Fruit fly (Drosophila melanogaster) whole organism, embryonic: ENCODE measurements around the gene Nadsyn.

Experiments used
- Antp ChIP-seq: fragments of 200-800 bp; sonication (Bioruptor generic); optimal IDR thresholded peaks from 3 replicates; lab custom pipeline; 2016; ENCODE audit warnings: missing biosample characterization, missing genetic modification characterization
- Asciz ChIP-seq: fragments of 200-800 bp; sonication (Bioruptor generic); optimal IDR thresholded peaks from 2 replicates; lab custom pipeline; 2017; ENCODE audit warnings: missing biosample characterization, mild to moderate bottlenecking, missing genetic modification characterization, missing genetic modification reagents
- Blimp-1 ChIP-seq: fragments of 200-800 bp; sonication (Bioruptor generic); optimal IDR thresholded peaks from 3 replicates; lab custom pipeline; 2018; ENCODE audit warnings: missing biosample characterization, missing genetic modification characterization, mild to moderate bottlenecking, moderate library complexity, missing genetic modification reagents
- CG10274 ChIP-seq: fragments of 200-800 bp; sonication (Bioruptor generic); optimal IDR thresholded peaks from 3 replicates; lab custom pipeline; 2017; ENCODE audit warnings: missing biosample characterization, mild to moderate bottlenecking, missing genetic modification characterization
- CG10321 ChIP-seq: fragments of 200-800 bp; sonication (Bioruptor generic); IDR thresholded peaks from 2 replicates; pipeline ENCODE4 v1.3.6; 2022; ENCODE audit warnings: missing biosample characterization, missing genetic modification characterization
- CG11398 ChIP-seq: fragments of 200-800 bp; sonication (Bioruptor generic); optimal IDR thresholded peaks from 2 replicates; lab custom pipeline; 2016; ENCODE audit warnings: missing biosample characterization, missing genetic modification characterization
- CG13894 ChIP-seq: fragments of 200-800 bp; sonication (Bioruptor generic); optimal IDR thresholded peaks from 3 replicates; lab custom pipeline; 2018; ENCODE audit warnings: missing biosample characterization, mild to moderate bottlenecking, missing genetic modification characterization, moderate library complexity
- CG14710 ChIP-seq: fragments of 200-800 bp; sonication (Bioruptor generic); optimal IDR thresholded peaks from 3 replicates; lab custom pipeline; 2019; ENCODE audit warnings: missing biosample characterization, mild to moderate bottlenecking, missing genetic modification characterization, moderate library complexity
- CG17359 ChIP-seq: fragments of 200-800 bp; sonication (Bioruptor generic); optimal IDR thresholded peaks from 3 replicates; lab custom pipeline; 2018; ENCODE audit warnings: missing biosample characterization, mild to moderate bottlenecking, missing genetic modification characterization, moderate library complexity
- CG17912 ChIP-seq: fragments of 200-800 bp; sonication (Bioruptor generic); optimal IDR thresholded peaks from 2 replicates; lab custom pipeline; 2018; ENCODE audit warnings: missing biosample characterization, mild to moderate bottlenecking, missing genetic modification characterization
- CG2129 ChIP-seq: fragments of 200-800 bp; sonication (Bioruptor generic); IDR thresholded peaks from 2 replicates; pipeline ENCODE4 v1.3.6; 2022; ENCODE audit warnings: missing biosample characterization, missing genetic modification characterization; ENCODE audit not compliant: partially characterized antibody
- CG2199 ChIP-seq: fragments of 200-800 bp; sonication (Bioruptor generic); IDR thresholded peaks from 3 replicates; pipeline ENCODE4 v1.3.6; 2022; ENCODE audit warnings: missing biosample characterization, missing genetic modification characterization
- CG2712 ChIP-seq: fragments of 200-800 bp; optimal IDR thresholded peaks from 3 replicates; lab custom pipeline; 2019; ENCODE audit warnings: missing biosample characterization, mild to moderate bottlenecking, missing genetic modification characterization, moderate library complexity
- CG31388 ChIP-seq: fragments of 200-800 bp; sonication (Bioruptor generic); optimal IDR thresholded peaks from 2 replicates; lab custom pipeline; 2016; ENCODE audit warnings: missing biosample characterization, missing genetic modification characterization
- CG3726 ChIP-seq: fragments of 200-800 bp; sonication (Bioruptor generic); IDR thresholded peaks from 3 replicates; pipeline ENCODE4, ENCODE4 v1.3.6; 2022; ENCODE audit warnings: missing biosample characterization, missing genetic modification characterization
- CG4404 ChIP-seq: fragments of 200-800 bp; sonication (Bioruptor generic); IDR thresholded peaks from 2 replicates; pipeline ENCODE4 v1.3.6; 2022; ENCODE audit warnings: missing biosample characterization, missing genetic modification characterization
- CG4730 ChIP-seq: fragments of 200-800 bp; sonication (Bioruptor generic); IDR thresholded peaks from 2 replicates; pipeline ENCODE4 v1.3.6; 2022; ENCODE audit warnings: missing biosample characterization, missing genetic modification characterization
- CG6813 ChIP-seq: fragments of 200-800 bp; sonication (Bioruptor generic); optimal IDR thresholded peaks from 2 replicates; lab custom pipeline; 2017; ENCODE audit warnings: missing biosample characterization, missing genetic modification characterization, mild to moderate bottlenecking, moderate library complexity, missing genetic modification reagents
- CG8765 ChIP-seq: fragments of 200-800 bp; sonication (Bioruptor generic); IDR thresholded peaks from 2 replicates; pipeline ENCODE4 v1.3.6; 2022; ENCODE audit warnings: missing biosample characterization, missing genetic modification characterization
- CG9609 ChIP-seq: fragments of 200-800 bp; sonication (Bioruptor generic); optimal IDR thresholded peaks from 3 replicates; lab custom pipeline; 2016; ENCODE audit warnings: missing biosample characterization, missing genetic modification characterization
- CG9817 ChIP-seq: fragments of 200-800 bp; sonication (Bioruptor generic); optimal IDR thresholded peaks from 2 replicates; lab custom pipeline; 2018; ENCODE audit warnings: missing biosample characterization, mild to moderate bottlenecking, missing genetic modification characterization, moderate library complexity
- D19A ChIP-seq: fragments of 200-800 bp; optimal IDR thresholded peaks from 3 replicates; lab custom pipeline; 2019; ENCODE audit warnings: missing biosample characterization, mild to moderate bottlenecking, missing genetic modification characterization, moderate library complexity
- Deaf1 ChIP-seq: fragments of 200-800 bp; optimal IDR thresholded peaks from 3 replicates; lab custom pipeline; 2019; ENCODE audit warnings: missing biosample characterization, mild to moderate bottlenecking, missing genetic modification characterization, moderate library complexity
- Dref ChIP-seq: fragments of 200-800 bp; sonication (Bioruptor generic); IDR thresholded peaks from 2 replicates; pipeline ENCODE4 v1.3.6; 2022; ENCODE audit warnings: missing biosample characterization, missing genetic modification characterization
- Fer2 ChIP-seq: fragments of 200-800 bp; sonication (Bioruptor generic); optimal IDR thresholded peaks from 2 replicates; lab custom pipeline; 2018; ENCODE audit warnings: missing biosample characterization, mild to moderate bottlenecking, missing genetic modification characterization, moderate library complexity
- Hand ChIP-seq: fragments of 200-800 bp; sonication (Bioruptor generic); optimal IDR thresholded peaks from 2 replicates; lab custom pipeline; 2017; ENCODE audit warnings: mild to moderate bottlenecking, missing biosample characterization, missing genetic modification reagents, missing genetic modification characterization
- HmgZ ChIP-seq: fragments of 200-800 bp; sonication (Bioruptor generic); optimal IDR thresholded peaks from 2 replicates; lab custom pipeline; 2018; ENCODE audit warnings: missing biosample characterization, mild to moderate bottlenecking, missing genetic modification characterization
- MESR4 ChIP-seq: fragments of 200-800 bp; sonication (Bioruptor generic); optimal IDR thresholded peaks from 2 replicates; lab custom pipeline; 2018; ENCODE audit warnings: missing biosample characterization, mild to moderate bottlenecking, missing genetic modification characterization, moderate library complexity
- Mad ChIP-seq: fragments of 200-800 bp; sonication (Bioruptor generic); optimal IDR thresholded peaks from 2 replicates; lab custom pipeline; 2016; ENCODE audit warnings: missing biosample characterization, missing genetic modification characterization
- NC2β ChIP-seq: fragments of 200-800 bp; sonication (Bioruptor generic); optimal IDR thresholded peaks from 2 replicates; lab custom pipeline; 2016; ENCODE audit warnings: missing biosample characterization, missing genetic modification characterization
- Oaz ChIP-seq: fragments of 200-800 bp; sonication (Bioruptor generic); IDR thresholded peaks from 2 replicates; pipeline ENCODE4 v1.3.6; 2022; ENCODE audit warnings: missing biosample characterization, missing genetic modification characterization
- Usf ChIP-seq: fragments of 200-800 bp; sonication (Bioruptor generic); optimal IDR thresholded peaks from 2 replicates; lab custom pipeline; 2017; ENCODE audit warnings: missing genotype, missing biosample characterization, missing genetic modification characterization
- Vsx1 ChIP-seq: fragments of 200-800 bp; sonication (Bioruptor generic); optimal IDR thresholded peaks from 2 replicates; lab custom pipeline; 2017; ENCODE audit warnings: missing biosample characterization, mild to moderate bottlenecking, missing genetic modification characterization, missing genetic modification reagents
- cas ChIP-seq: fragments of 200-800 bp; sonication (Bioruptor generic); IDR thresholded peaks from 2 replicates; pipeline ENCODE4 v1.3.6; 2022; ENCODE audit warnings: missing biosample characterization, missing genetic modification characterization
- caup ChIP-seq: fragments of 200-800 bp; sonication (Bioruptor generic); optimal IDR thresholded peaks from 3 replicates; lab custom pipeline; 2017; ENCODE audit warnings: missing biosample characterization, mild to moderate bottlenecking, missing genetic modification characterization, moderate library complexity; ENCODE audit not compliant: severe bottlenecking
- en ChIP-seq: fragments of 200-800 bp; sonication (Bioruptor generic); optimal IDR thresholded peaks from 2 replicates; lab custom pipeline; 2016; ENCODE audit warnings: missing biosample characterization, missing genetic modification characterization
- gem ChIP-seq: fragments of 200-800 bp; sonication (Bioruptor generic); optimal IDR thresholded peaks from 2 replicates; lab custom pipeline; 2019; ENCODE audit warnings: missing biosample characterization, mild to moderate bottlenecking, missing genetic modification characterization, moderate library complexity
- grau ChIP-seq: fragments of 200-800 bp; optimal IDR thresholded peaks from 3 replicates; lab custom pipeline; 2019; ENCODE audit warnings: missing biosample characterization, mild to moderate bottlenecking, missing genetic modification characterization, moderate library complexity
- hkb ChIP-seq, 2 experiments: fragments of 200-800 bp in 1 of 2; fragments of >200 bp in 1 of 2; sonication (Bioruptor generic) in 1 of 2; IDR thresholded peaks in 1 of 2; optimal IDR thresholded peaks in 1 of 2; 2 replicates each; pipeline versions ENCODE4 v1.3.6 to Lab custom; 2017 to 2022; ENCODE audit warnings: missing biosample characterization in 1 of 2, missing genetic modification characterization in 1 of 2
- ind ChIP-seq: fragments of 200-800 bp; sonication (Bioruptor generic); optimal IDR thresholded peaks from 3 replicates; lab custom pipeline; 2016; ENCODE audit warnings: missing biosample characterization, missing genetic modification characterization
- kni ChIP-seq: fragments of 200-800 bp; sonication (Bioruptor generic); optimal IDR thresholded peaks from 3 replicates; lab custom pipeline; 2017; ENCODE audit warnings: mild to moderate bottlenecking, missing biosample characterization, missing genetic modification reagents, missing genetic modification characterization
- lola ChIP-seq, 3 experiments: fragments of >200 bp in 2 of 3; fragments of 200-800 bp in 1 of 3; sonication (Bioruptor generic) in 1 of 3; optimal IDR thresholded peaks; 2 replicates each; lab custom pipeline; 2017 to 2019; ENCODE audit warnings: missing biosample characterization in 3 of 3, missing genetic modification characterization in 3 of 3, mild to moderate bottlenecking in 1 of 3, moderate library complexity in 1 of 3
- luna ChIP-seq: fragments of 200-800 bp; sonication (Bioruptor generic); optimal IDR thresholded peaks from 2 replicates; lab custom pipeline; 2016; ENCODE audit warnings: missing biosample characterization, missing genetic modification characterization
- nau ChIP-seq: fragments of 200-800 bp; sonication (Bioruptor generic); optimal IDR thresholded peaks from 3 replicates; lab custom pipeline; 2017; ENCODE audit warnings: missing biosample characterization, mild to moderate bottlenecking, missing genetic modification characterization, missing genetic modification reagents
- otp ChIP-seq: fragments of 200-800 bp; sonication (Bioruptor generic); IDR thresholded peaks from 3 replicates; pipeline ENCODE4, ENCODE4 v1.3.6; 2022; ENCODE audit warnings: missing biosample characterization, missing genetic modification characterization
- pum ChIP-seq: fragments of 200-800 bp; sonication (Bioruptor generic); optimal IDR thresholded peaks from 2 replicates; lab custom pipeline; 2016; ENCODE audit warnings: missing biosample characterization, missing genetic modification characterization
- salm ChIP-seq: fragments of 200-800 bp; sonication (Bioruptor generic); optimal IDR thresholded peaks from 2 replicates; lab custom pipeline; 2018; ENCODE audit warnings: missing biosample characterization, mild to moderate bottlenecking, missing genetic modification characterization
- sisA ChIP-seq: fragments of 200-800 bp; sonication (Bioruptor generic); IDR thresholded peaks from 2 replicates; pipeline ENCODE4 v1.3.6; 2022; ENCODE audit warnings: missing biosample characterization, missing genetic modification characterization
- twi ChIP-seq: fragments of 200-800 bp; optimal IDR thresholded peaks from 2 replicates; lab custom pipeline; 2019; ENCODE audit warnings: missing biosample characterization, mild to moderate bottlenecking, missing genetic modification characterization, moderate library complexity

The Nadsyn gene

DNA sequence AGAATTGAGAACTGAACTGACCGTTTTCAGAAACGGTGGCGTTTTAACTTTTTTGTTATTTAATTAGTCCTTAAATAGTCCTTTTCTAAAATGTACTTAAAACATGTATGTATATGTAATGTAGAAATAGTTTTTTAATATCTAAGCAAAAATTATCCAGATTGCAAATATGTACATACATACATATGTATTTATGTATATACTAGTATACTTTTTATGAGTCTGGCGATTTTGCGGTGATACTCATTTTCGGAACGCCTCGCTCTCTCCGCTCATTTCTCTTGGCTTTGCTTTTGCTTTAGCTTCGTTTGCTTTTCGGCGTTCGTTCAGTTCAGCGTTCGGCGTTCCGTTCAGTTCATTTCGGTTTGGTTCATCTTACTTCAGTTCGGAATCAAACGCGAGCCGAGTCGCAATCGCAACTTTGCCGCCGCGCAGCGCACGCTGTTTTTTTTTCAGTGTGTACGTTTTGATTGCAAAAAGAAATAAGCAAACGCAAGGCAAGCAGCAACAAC, 44.3 kb upstream of the Nadsyn start, which contains the start of gene rdgB (continued):
- TF ChIP-seq Usf (GFP tag; lab: Kevin White, UChicago) (peak; percentile 53), Fer2 (tag; lab: Kevin White, UChicago) (peak; percentile 56), en (GFP tag; lab: Kevin White, UChicago) (no peak), caup (GFP tag; lab: Kevin White, UChicago) (peak; percentile 81), Hand (peak; percentile 25), grau (peak; percentile 86), Asciz (peak; percentile 72), kni (peak; percentile 30), lola (GFP tag; optimal IDR thresholded peaks at IDR 0.05; lab: Kevin White, UChicago) (peak in 1 of 3 experiments; percentile 72), gem (tag; lab: Kevin White, UChicago) (peak; percentile 89), CG2199 (GFP tag; lab: Robert Waterston, UW) (peak; percentile 67; the same call in 1 of the 3 replicates), CG9609 (GFP tag; lab: Kevin White, UChicago) (peak; percentile 11), Oaz (GFP tag; lab: Robert Waterston, UW) (peak; percentile 45; the same call in 1 of the 2 replicates), CG13894 (tag; lab: Kevin White, UChicago) (no peak), NC2β (GFP tag; lab: Kevin White, UChicago) (no peak), CG6813 (GFP tag; lab: Kevin White, UChicago) (peak; percentile 50), CG10274 (GFP tag; lab: Kevin White, UChicago) (peak; percentile 60), CG11398 (GFP tag; lab: Kevin White, UChicago) (no peak), CG4404 (peak; percentile 43), CG14710 (tag; lab: Kevin White, UChicago) (peak; percentile 70), CG4730 (GFP tag; lab: Robert Waterston, UW) (0 out of 2 replicates have a peak, but pooled peaks have one; percentile 8), twi (peak; percentile 63), otp (no peak), salm (tag; lab: Kevin White, UChicago) (peak; percentile 55), hkb (optimal IDR thresholded peaks at IDR 0.05; lab: Kevin White, UChicago) (no peak), hkb (GFP tag; IDR thresholded peaks at IDR 0.05; lab: Robert Waterston, UW) (peak; percentile 82), Dref (no peak), luna (no peak), CG8765 (GFP tag; lab: Robert Waterston, UW) (no peak), MESR4 (no peak), Blimp-1 (peak; percentile 77), CG2712 (peak; percentile 85), CG10321 (GFP tag; lab: Robert Waterston, UW) (no peak), Mad (GFP tag; lab: Kevin White, UChicago) (peak; percentile 62), pum (GFP tag; lab: Kevin White, UChicago) (peak; percentile 52), CG31388 (GFP tag; lab: Kevin White, UChicago) (no peak), D19A (tag; lab: Kevin White, UChicago) (peak; percentile 60), Deaf1 (tag; lab: Kevin White, UChicago) (peak; percentile 96), CG3726 (GFP tag; lab: Robert Waterston, UW) (no peak), HmgZ (tag; lab: Kevin White, UChicago) (peak; percentile 65), CG9817 (tag; lab: Kevin White, UChicago) (peak; percentile 70), CG2129 (GFP tag; lab: Robert Waterston, UW) (no peak), cas (GFP tag; lab: Robert Waterston, UW) (no peak), nau (GFP tag; lab: Kevin White, UChicago) (peak; percentile 70), Antp (GFP tag; lab: Kevin White, UChicago) (peak; percentile 7), CG17359 (peak; percentile 80), Vsx1 (GFP tag; lab: Kevin White, UChicago) (peak; percentile 40), CG17912 (no peak), sisA (GFP tag; lab: Robert Waterston, UW) (peak; percentile 72; the same call in 1 of the 2 replicates), ind (GFP tag; lab: Kevin White, UChicago) (peak; percentile 76)
